Worm (Caenorhabditis elegans) whole organism, L4 larva: Measurements from ENCODE around the gene F47B8.10.
A peak's percentile ranks its signal among the peaks of the same experiment; 100 is the strongest.

Experiments used
- F10B5.3 ChIP-seq: sonication (generic microtip); optimal IDR thresholded peaks from 2 replicates; lab custom pipeline; 2016; ENCODE audit warnings: mild to moderate bottlenecking, missing genetic modification characterization, missing compliant biosample characterization
- F26F4.8 ChIP-seq: fragments of 200-800 bp; sonication (Bioruptor generic); conservative IDR thresholded peaks from 2 replicates; pipeline ENCODE4 v1.3.6; 2022; ENCODE audit warnings: missing genetic modification characterization, missing compliant biosample characterization
- F37D6.2 ChIP-seq: sonication (generic microtip); optimal IDR thresholded peaks from 2 replicates; lab custom pipeline; 2016; ENCODE audit warnings: mild to moderate bottlenecking, missing genetic modification characterization, missing compliant biosample characterization
- Y48G9A.11 ChIP-seq: fragments of 200-800 bp; sonication (Bioruptor generic); IDR thresholded peaks from 2 replicates; pipeline ENCODE4 v1.3.6; 2022; ENCODE audit warnings: missing genetic modification reagents, missing genetic modification characterization, missing compliant biosample characterization
- ZK337.2 ChIP-seq: fragments of 200-800 bp; sonication (Bioruptor generic); IDR thresholded peaks from 2 replicates; pipeline ENCODE4 v1.3.6; 2022; ENCODE audit warnings: missing genetic modification reagents, missing genetic modification characterization, missing compliant biosample characterization
- ZK546.5 ChIP-seq, 2 experiments: sonication (generic microtip); optimal IDR thresholded peaks; 2 replicates each; lab custom pipeline; 2017; ENCODE audit warnings: missing biosample characterization in 2 of 2, missing genetic modification characterization in 2 of 2
- ama-1 ChIP-seq: fragments of 150-350 bp; optimal IDR thresholded peaks from 2 replicates; lab custom pipeline; 2014; ENCODE audit warnings: inconsistent platforms, mixed read lengths
- ceh-20 ChIP-seq: fragments of 200-800 bp; sonication (Bioruptor generic); IDR thresholded peaks from 2 replicates; pipeline ENCODE4 v1.3.6; 2022; ENCODE audit warnings: missing genetic modification reagents, missing genetic modification characterization, missing compliant biosample characterization
- ceh-32 ChIP-seq: sonication (generic microtip); optimal IDR thresholded peaks from 2 replicates; lab custom pipeline; 2016; ENCODE audit warnings: mild to moderate bottlenecking, missing genetic modification characterization, missing compliant biosample characterization; ENCODE audit not compliant: poor library complexity
- ctbp-1 ChIP-seq: fragments of 200-800 bp; sonication (Bioruptor generic); IDR thresholded peaks from 2 replicates; pipeline ENCODE4 v1.3.6; 2022; ENCODE audit warnings: missing genetic modification reagents, missing genetic modification characterization, missing compliant biosample characterization
- daf-16 ChIP-seq, 3 experiments: sonication (generic microtip); optimal IDR thresholded peaks; 2 replicates each; lab custom pipeline; 2016 to 2017; ENCODE audit warnings: missing genetic modification characterization in 3 of 3, missing genetic modification reagents in 3 of 3, mild to moderate bottlenecking in 2 of 3, missing compliant biosample characterization in 2 of 3, missing biosample characterization in 1 of 3, moderate library complexity in 1 of 3
- daf-19 ChIP-seq: fragments of 200-800 bp; sonication (Bioruptor generic); conservative IDR thresholded peaks from 2 replicates; pipeline ENCODE4 v1.3.6; 2022; ENCODE audit warnings: missing genetic modification characterization, missing compliant biosample characterization
- dmd-8 ChIP-seq: fragments of 200-800 bp; sonication (Bioruptor generic); IDR thresholded peaks from 2 replicates; pipeline ENCODE4 v1.3.6; 2022; ENCODE audit warnings: missing genetic modification characterization, missing compliant biosample characterization
- dmd-9 ChIP-seq: fragments of 200-800 bp; sonication (Bioruptor generic); IDR thresholded peaks from 2 replicates; pipeline ENCODE4 v1.3.6; 2022; ENCODE audit warnings: missing genetic modification reagents, missing genetic modification characterization, missing compliant biosample characterization
- duxl-1 ChIP-seq: sonication (generic microtip); optimal IDR thresholded peaks from 2 replicates; lab custom pipeline; 2016; ENCODE audit warnings: mild to moderate bottlenecking, missing genetic modification characterization, moderate library complexity, missing compliant biosample characterization; ENCODE audit not compliant: poor library complexity
- gei-8 ChIP-seq: fragments of 200-800 bp; sonication (Bioruptor generic); optimal IDR thresholded peaks from 2 replicates; lab custom pipeline; 2018; ENCODE audit warnings: mild to moderate bottlenecking, missing genetic modification characterization, missing compliant biosample characterization
- hmg-1.1 ChIP-seq: fragments of 200-800 bp; sonication (Bioruptor generic); IDR thresholded peaks from 2 replicates; pipeline ENCODE4 v1.3.6; 2022; ENCODE audit warnings: missing genetic modification reagents, missing genetic modification characterization, missing compliant biosample characterization
- lin-13 ChIP-seq: fragments of 150-350 bp; optimal IDR thresholded peaks from 2 replicates; lab custom pipeline; 2014; ENCODE audit warnings: missing biosample characterization, missing genetic modification reagents, missing genetic modification characterization
- lin-38 ChIP-seq: fragments of 200-800 bp; sonication (Bioruptor generic); IDR thresholded peaks from 2 replicates; pipeline ENCODE4 v1.3.6; 2022; ENCODE audit warnings: missing genetic modification reagents, missing genetic modification characterization, missing compliant biosample characterization
- lsy-2 ChIP-seq, 2 experiments: fragments of 150-350 bp in 1 of 2; sonication (generic microtip) in 1 of 2; optimal IDR thresholded peaks; 2 replicates each; lab custom pipeline; 2014 to 2017; ENCODE audit warnings: missing biosample characterization in 2 of 2, missing genetic modification characterization in 2 of 2
- mdl-1 ChIP-seq, 2 experiments: fragments of 150-350 bp in 1 of 2; sonication (generic microtip) in 1 of 2; optimal IDR thresholded peaks; 2 replicates each; lab custom pipeline; 2014 to 2017; ENCODE audit warnings: missing biosample characterization in 2 of 2, missing genetic modification characterization in 2 of 2
- mep-1 ChIP-seq: fragments of 150-350 bp; sonication (generic microtip); optimal IDR thresholded peaks from 3 replicates; lab custom pipeline; 2014; ENCODE audit warnings: missing biosample characterization, missing genetic modification characterization
- mxl-2 ChIP-seq: fragments of 200-800 bp; sonication (Bioruptor generic); conservative IDR thresholded peaks from 2 replicates; pipeline ENCODE4 v1.3.6; 2022; ENCODE audit warnings: missing genetic modification reagents, missing genetic modification characterization, missing compliant biosample characterization
- mxl-3 ChIP-seq: fragments of 200-800 bp; sonication (Bioruptor generic); optimal IDR thresholded peaks from 2 replicates; lab custom pipeline; 2018; ENCODE audit warnings: mild to moderate bottlenecking, missing genetic modification characterization, missing compliant biosample characterization
- nhr-10 ChIP-seq: fragments of 150-350 bp; optimal IDR thresholded peaks from 2 replicates; lab custom pipeline; 2014; ENCODE audit warnings: missing biosample characterization, missing genetic modification characterization
- nhr-41 ChIP-seq: fragments of 200-800 bp; sonication (Bioruptor generic); IDR thresholded peaks from 2 replicates; pipeline ENCODE4 v1.3.6; 2022; ENCODE audit warnings: missing genetic modification reagents, missing genetic modification characterization, missing compliant biosample characterization
- nhr-76 ChIP-seq: fragments of 150-350 bp; optimal IDR thresholded peaks from 2 replicates; lab custom pipeline; 2014; ENCODE audit warnings: missing biosample characterization, missing genetic modification characterization
- rbr-2 ChIP-seq: sonication (generic microtip); optimal IDR thresholded peaks from 2 replicates; lab custom pipeline; 2016; ENCODE audit warnings: missing genotype, missing genetic modification characterization, missing compliant biosample characterization
- set-16 ChIP-seq: fragments of 200-800 bp; sonication (Bioruptor generic); IDR thresholded peaks from 2 replicates; pipeline ENCODE4 v1.3.6; 2022; ENCODE audit warnings: missing genetic modification reagents, missing genetic modification characterization, missing compliant biosample characterization
- snpc-1.2 ChIP-seq: fragments of 200-800 bp; sonication (Bioruptor generic); IDR thresholded peaks from 2 replicates; pipeline ENCODE4 v1.3.6; 2022; ENCODE audit warnings: missing genetic modification reagents, missing genetic modification characterization, missing compliant biosample characterization
- tag-97 ChIP-seq: fragments of 200-800 bp; sonication (Bioruptor generic); IDR thresholded peaks from 2 replicates; pipeline ENCODE4 v1.3.6; 2022; ENCODE audit warnings: missing genetic modification characterization, missing compliant biosample characterization
- tra-1 ChIP-seq: fragments of 200-800 bp; sonication (Bioruptor generic); IDR thresholded peaks from 2 replicates; pipeline ENCODE4 v1.3.6; 2022; ENCODE audit warnings: missing genetic modification reagents, missing genetic modification characterization, missing compliant biosample characterization
- unc-62 ChIP-seq, 3 experiments: fragments of 150-350 bp in 1 of 3; sonication (generic microtip); optimal IDR thresholded peaks in 2 of 3; peaks in 1 of 3; 1 replicate in 1 of 3; 2 replicates in 2 of 3; lab custom pipeline; 2014 to 2017; ENCODE audit warnings: missing biosample characterization in 3 of 3, missing genetic modification characterization in 3 of 3, missing genetic modification reagents in 3 of 3, missing genotype in 1 of 3
- vab-7 ChIP-seq: fragments of 200-800 bp; sonication (Bioruptor generic); IDR thresholded peaks from 2 replicates; pipeline ENCODE4 v1.3.6; 2022; ENCODE audit warnings: missing genetic modification reagents, missing genetic modification characterization, missing compliant biosample characterization
- zfp-2 ChIP-seq: sonication (generic microtip); optimal IDR thresholded peaks from 2 replicates; lab custom pipeline; 2016; ENCODE audit warnings: mild to moderate bottlenecking, missing genetic modification characterization, missing compliant biosample characterization
- zip-2 ChIP-seq: fragments of 150-350 bp; optimal IDR thresholded peaks from 2 replicates; lab custom pipeline; 2014; ENCODE audit warnings: missing biosample characterization, missing genetic modification characterization

F47B8.10 gene

ce11 chrV:14368272-14369052 is 26.7 kb downstream of the F47B8.10 start (continued):
- peak; percentile 56; the same call in 1 of the 2 replicates for TF ChIP-seq ctbp-1 (GFP tag; lab: Robert Waterston, UW)

ce11 chrV:14369412-14369811 is 27.6 kb downstream of the F47B8.10 start:
- TF ChIP-seq tra-1 (GFP tag; lab: Robert Waterston, UW) (peak; percentile 43; the same call in 1 of the 2 replicates), lsy-2 (tag; optimal IDR thresholded peaks at IDR 0.05; lab: Kevin White, UChicago) (peak in 1 of 2 experiments; percentile 32), daf-19 (GFP tag; lab: Robert Waterston, UW) (no peak), lin-13 (no peak), vab-7 (GFP tag; lab: Robert Waterston, UW) (0 out of 2 replicates have a peak, but pooled peaks have one; percentile 25), F10B5.3 (tag; lab: Kevin White, UChicago) (no peak), rbr-2 (tag; lab: Kevin White, UChicago) (peak; percentile 22), zip-2 (tag; lab: Kevin White, UChicago) (no peak), lin-38 (GFP tag; lab: Robert Waterston, UW) (no peak), nhr-10 (tag; lab: Kevin White, UChicago) (no peak), mep-1 (tag; lab: Kevin White, UChicago) (no peak), gei-8 (GFP tag; lab: Kevin White, UChicago) (no peak), ceh-20 (peak; percentile 78), zfp-2 (no peak), snpc-1.2 (GFP tag; lab: Robert Waterston, UW) (no peak), ceh-32 (tag; lab: Kevin White, UChicago) (no peak), daf-16 (GFP tag; optimal IDR thresholded peaks at IDR 0.05; lab: Kevin White, UChicago) (no peak), daf-16 (tag; optimal IDR thresholded peaks at IDR 0.05; lab: Kevin White, UChicago) (no peak), set-16 (GFP tag; lab: Robert Waterston, UW) (no peak), Y48G9A.11 (GFP tag; lab: Robert Waterston, UW) (no peak), hmg-1.1 (GFP tag; lab: Robert Waterston, UW) (no peak), dmd-9 (GFP tag; lab: Robert Waterston, UW) (no peak), mxl-3 (no peak), unc-62 (GFP tag; optimal IDR thresholded peaks at IDR 0.05 in 1 of 2; lab: Kevin White, UChicago) (peak in 1 of 2 experiments; percentile 98), unc-62 (tag; optimal IDR thresholded peaks at IDR 0.05; lab: Kevin White, UChicago) (no peak), ama-1 (lab: Kevin White, UChicago) (no peak)

ce11 chrV:14372774-14373173 is 31.0 kb downstream of the F47B8.10 start, which contains the start of gene unc-39:
unc-39 (plus strand) TSS chrV:14373074.
- TF ChIP-seq duxl-1: no peak
- no peak for TF ChIP-seq mxl-3
- TF ChIP-seq nhr-41 (GFP tag; lab: Robert Waterston, UW): no peak
- TF ChIP-seq mdl-1 (tag; optimal IDR thresholded peaks at IDR 0.05; lab: Kevin White, UChicago): no peak
- no peak for TF ChIP-seq tag-97 (GFP tag; lab: Robert Waterston, UW)
- no peak for TF ChIP-seq ctbp-1 (GFP tag; lab: Robert Waterston, UW)
- no peak for TF ChIP-seq ZK546.5 (tag; optimal IDR thresholded peaks at IDR 0.05; lab: Kevin White, UChicago)
- no peak for TF ChIP-seq F37D6.2
- no peak for TF ChIP-seq dmd-8 (GFP tag; lab: Robert Waterston, UW)
- TF ChIP-seq mxl-2 (GFP tag; lab: Robert Waterston, UW): no peak
- TF ChIP-seq ZK337.2 (GFP tag; lab: Robert Waterston, UW): no peak
- no peak for TF ChIP-seq hmg-1.1 (GFP tag; lab: Robert Waterston, UW)
- no peak for TF ChIP-seq nhr-76
- no peak for TF ChIP-seq daf-16 (GFP tag; optimal IDR thresholded peaks at IDR 0.05; lab: Kevin White, UChicago)
- no peak for TF ChIP-seq daf-16 (tag; optimal IDR thresholded peaks at IDR 0.05; lab: Kevin White, UChicago)
- no peak for TF ChIP-seq F26F4.8 (GFP tag; lab: Robert Waterston, UW)
